Worm (Caenorhabditis elegans) whole organism, midembryonic: ENCODE results near the gene tric-1B.1.

ENCODE experiments used
- med-1 ChIP-seq: sonication (generic microtip); optimal IDR thresholded peaks from 2 replicates; lab custom pipeline; 2017; ENCODE audit warnings: missing genetic modification characterization, mild to moderate bottlenecking, missing compliant biosample characterization, antibody characterized with exemption, missing genetic modification reagents; ENCODE audit not compliant: insufficient read depth
- ztf-23 ChIP-seq: fragments of 200-800 bp; sonication (Bioruptor generic); IDR thresholded peaks from 2 replicates; pipeline ENCODE4 v1.3.6; 2022; ENCODE audit warnings: missing genetic modification reagents, missing genetic modification characterization, missing compliant biosample characterization
- ztf-29 ChIP-seq: fragments of 200-800 bp; sonication (Bioruptor generic); IDR thresholded peaks from 2 replicates; pipeline ENCODE4 v1.3.6; 2022; ENCODE audit warnings: missing genetic modification reagents, missing genetic modification characterization, missing compliant biosample characterization

ce11 chrII:12300680-12301079 is 34.6 kb upstream of the tric-1B.1 start:
- no peak for TF ChIP-seq med-1 (GFP tag; lab: Kevin White, UChicago)
- TF ChIP-seq ztf-29 = no peak
- TF ChIP-seq ztf-23 = no peak
